Comparison of ENCODE assay signal across 1 fruit fly cellular context in the genomic region with DNA sequence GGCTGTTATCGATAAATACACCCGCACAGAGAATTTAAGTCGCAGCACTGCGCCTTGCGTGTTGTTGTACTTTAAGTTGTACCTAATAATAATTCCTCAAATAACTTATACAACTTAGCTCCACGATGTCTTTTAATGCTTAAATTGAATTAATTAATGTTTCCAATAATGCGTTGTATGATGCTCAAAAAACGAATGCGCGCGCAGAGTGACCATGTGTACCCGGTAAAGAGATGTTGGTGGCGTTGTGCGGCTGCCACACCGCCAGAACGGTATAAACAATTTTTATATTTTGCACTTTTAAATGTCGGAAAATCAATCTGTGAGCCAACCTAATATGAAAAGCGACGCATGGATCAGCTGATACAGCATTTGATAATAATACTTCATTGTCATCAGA.
TF ChIP-seq lines count a peak whose summit lies in the region.

No protein-coding gene starts in this region.

TF ChIP-seq in whole organism, embryonic, 481 proteins besides CTCF, POLR2A, EP300 and RAD21 (continued from another document):
- no peak for TF ChIP-seq tgo (GFP tag; IDR thresholded peaks at IDR 0.05; lab: Robert Waterston, UW)
- TF ChIP-seq CG13296 (GFP tag; optimal IDR thresholded peaks at IDR 0.05; lab: Kevin White, UChicago) = no peak
- TF ChIP-seq knrl (GFP tag; IDR thresholded peaks at IDR 0.05; lab: Robert Waterston, UW; ENCODE audit: partially characterized antibody) = peak; percentile 40; the same call in 1 of the 3 replicates
- no peak for TF ChIP-seq C15 (GFP tag; IDR thresholded peaks at IDR 0.05; lab: Robert Waterston, UW)
- TF ChIP-seq lola (GFP tag; optimal IDR thresholded peaks at IDR 0.05; lab: Kevin White, UChicago) = no peak
- TF ChIP-seq fd64A (GFP tag; optimal IDR thresholded peaks at IDR 0.05; lab: Kevin White, UChicago) = no peak
- no peak for TF ChIP-seq ems (GFP tag; optimal IDR thresholded peaks at IDR 0.05; lab: Kevin White, UChicago)
- TF ChIP-seq dpn (GFP tag; optimal IDR thresholded peaks at IDR 0.05; lab: Kevin White, UChicago) = no peak
- no peak for TF ChIP-seq CG12236 (GFP tag; optimal IDR thresholded peaks at IDR 0.05; lab: Kevin White, UChicago)
- peak; percentile 66 for TF ChIP-seq BEAF-32 (GFP tag; optimal IDR thresholded peaks at IDR 0.05; lab: Kevin White, UChicago)
- TF ChIP-seq Antp (GFP tag; optimal IDR thresholded peaks at IDR 0.05; lab: Kevin White, UChicago) = no peak
- TF ChIP-seq klu (GFP tag; IDR thresholded peaks at IDR 0.05; lab: Robert Waterston, UW) = no peak
- TF ChIP-seq CG4328 (GFP tag; optimal IDR thresholded peaks at IDR 0.05; lab: Kevin White, UChicago) = no peak
- TF ChIP-seq nerfin-1 (tag; optimal IDR thresholded peaks at IDR 0.05; lab: Kevin White, UChicago) = no peak
- TF ChIP-seq Dp (GFP tag; optimal IDR thresholded peaks at IDR 0.05; lab: Kevin White, UChicago) = peak; percentile 72
- peak; percentile 58 for TF ChIP-seq Dref (GFP tag; IDR thresholded peaks at IDR 0.05; lab: Robert Waterston, UW)
- no peak for TF ChIP-seq Hmr (GFP tag; optimal IDR thresholded peaks at IDR 0.05; lab: Kevin White, UChicago)
- TF ChIP-seq CG6654 (GFP tag; optimal IDR thresholded peaks at IDR 0.05; lab: Kevin White, UChicago) = no peak
- TF ChIP-seq pzg (GFP tag; optimal IDR thresholded peaks at IDR 0.05; lab: Kevin White, UChicago) = peak; percentile 72
- TF ChIP-seq CG17829 (tag; optimal IDR thresholded peaks at IDR 0.05; lab: Kevin White, UChicago) = peak; percentile 19
- no peak for TF ChIP-seq Dip2 (GFP tag; IDR thresholded peaks at IDR 0.05; lab: Robert Waterston, UW)
- no peak for TF ChIP-seq gcm2 (GFP tag; optimal IDR thresholded peaks at IDR 0.05; lab: Kevin White, UChicago)
- TF ChIP-seq CG14965 (GFP tag; optimal IDR thresholded peaks at IDR 0.05; lab: Kevin White, UChicago; ENCODE audit: borderline replicate concordance) = no peak
- TF ChIP-seq crp (GFP tag; optimal IDR thresholded peaks at IDR 0.05; lab: Kevin White, UChicago) = no peak
- TF ChIP-seq toy (GFP tag; IDR thresholded peaks at IDR 0.05; lab: Robert Waterston, UW) = no peak
- no peak for TF ChIP-seq kah (GFP tag; optimal IDR thresholded peaks at IDR 0.05; lab: Kevin White, UChicago)
- TF ChIP-seq ind (GFP tag; optimal IDR thresholded peaks at IDR 0.05; lab: Kevin White, UChicago) = no peak
- TF ChIP-seq NC2β (GFP tag; optimal IDR thresholded peaks at IDR 0.05; lab: Kevin White, UChicago) = no peak
- no peak for TF ChIP-seq fru (optimal IDR thresholded peaks at IDR 0.05; lab: Kevin White, UChicago)
- TF ChIP-seq CG15601 (tag; optimal IDR thresholded peaks at IDR 0.05; lab: Kevin White, UChicago) = no peak
- TF ChIP-seq hth (optimal IDR thresholded peaks at IDR 0.05; lab: Kevin White, UChicago) = no peak
- TF ChIP-seq CG7928 (GFP tag; optimal IDR thresholded peaks at IDR 0.05; lab: Kevin White, UChicago) = no peak
- TF ChIP-seq Scr (GFP tag; IDR thresholded peaks at IDR 0.05; lab: Robert Waterston, UW; ENCODE audit: partially characterized antibody) = peak; percentile 52
- no peak for TF ChIP-seq CG32772 (GFP tag; IDR thresholded peaks at IDR 0.05; lab: Robert Waterston, UW)
- no peak for TF ChIP-seq mam (GFP tag; optimal IDR thresholded peaks at IDR 0.05; lab: Kevin White, UChicago)
- no peak for TF ChIP-seq Xbp1 (GFP tag; optimal IDR thresholded peaks at IDR 0.05; lab: Kevin White, UChicago)
- no peak for TF ChIP-seq grn (GFP tag; optimal IDR thresholded peaks at IDR 0.05; lab: Kevin White, UChicago)
- TF ChIP-seq CG17186 (GFP tag; optimal IDR thresholded peaks at IDR 0.05; lab: Kevin White, UChicago) = peak; percentile 96
- no peak for TF ChIP-seq CG10462 (GFP tag; optimal IDR thresholded peaks at IDR 0.05; lab: Kevin White, UChicago)
- peak; percentile 69 for TF ChIP-seq trem (tag; optimal IDR thresholded peaks at IDR 0.05; lab: Kevin White, UChicago)
- TF ChIP-seq CG7745 (tag; optimal IDR thresholded peaks at IDR 0.05; lab: Kevin White, UChicago) = no peak
- TF ChIP-seq Atf6 (GFP tag; IDR thresholded peaks at IDR 0.05; lab: Robert Waterston, UW) = no peak
- TF ChIP-seq CG10209 (GFP tag; optimal IDR thresholded peaks at IDR 0.05; lab: Kevin White, UChicago) = no peak
- no peak for TF ChIP-seq CG33557 (GFP tag; optimal IDR thresholded peaks at IDR 0.05; lab: Kevin White, UChicago)
- no peak for TF ChIP-seq caup (GFP tag; optimal IDR thresholded peaks at IDR 0.05; lab: Kevin White, UChicago; ENCODE audit: severe bottlenecking)
- TF ChIP-seq Bdp1 (GFP tag; optimal IDR thresholded peaks at IDR 0.05; lab: Kevin White, UChicago) = no peak
- no peak for TF ChIP-seq CG10979 (tag; optimal IDR thresholded peaks at IDR 0.05; lab: Kevin White, UChicago)
- TF ChIP-seq CG4424 (GFP tag; optimal IDR thresholded peaks at IDR 0.05; lab: Kevin White, UChicago) = no peak
- no peak for TF ChIP-seq Poxn (GFP tag; IDR thresholded peaks at IDR 0.05; lab: Robert Waterston, UW)
- peak; percentile 66 for TF ChIP-seq CG12659 (GFP tag; optimal IDR thresholded peaks at IDR 0.05; lab: Kevin White, UChicago)
- no peak for TF ChIP-seq danr (GFP tag; IDR thresholded peaks at IDR 0.05; lab: Robert Waterston, UW)
- no peak for TF ChIP-seq lab (GFP tag; optimal IDR thresholded peaks at IDR 0.05; lab: Kevin White, UChicago)
- TF ChIP-seq CG34224 (GFP tag; IDR thresholded peaks at IDR 0.05; lab: Robert Waterston, UW; ENCODE audit: partially characterized antibody) = no peak; the same call in 2 of the 3 replicates
- no peak for TF ChIP-seq h (optimal IDR thresholded peaks at IDR 0.05; lab: Kevin White, UChicago)
- no peak for TF ChIP-seq CkIIα-i1 (GFP tag; IDR thresholded peaks at IDR 0.05; lab: Robert Waterston, UW)
- TF ChIP-seq CG4617 (GFP tag; optimal IDR thresholded peaks at IDR 0.05; lab: Kevin White, UChicago; ENCODE audit: borderline replicate concordance) = peak; percentile 88
- TF ChIP-seq CG2875 (GFP tag; optimal IDR thresholded peaks at IDR 0.05; lab: Kevin White, UChicago) = no peak
- TF ChIP-seq az2 (GFP tag; optimal IDR thresholded peaks at IDR 0.05; lab: Kevin White, UChicago) = no peak
- no peak for TF ChIP-seq chm (GFP tag; IDR thresholded peaks at IDR 0.05; lab: Robert Waterston, UW)
- no peak for TF ChIP-seq NFAT (GFP tag; IDR thresholded peaks at IDR 0.05; lab: Robert Waterston, UW)
- TF ChIP-seq her (GFP tag; optimal IDR thresholded peaks at IDR 0.05; lab: Kevin White, UChicago) = peak; percentile 49
- TF ChIP-seq gt (GFP tag; IDR thresholded peaks at IDR 0.05; lab: Robert Waterston, UW) = no peak
- TF ChIP-seq Dll (GFP tag; IDR thresholded peaks at IDR 0.05; lab: Robert Waterston, UW; ENCODE audit: partially characterized antibody) = 0 out of 4 replicates have a peak, but pooled peaks have one; percentile 52
- no peak for TF ChIP-seq CG7839 (tag; optimal IDR thresholded peaks at IDR 0.05; lab: Kevin White, UChicago)
- TF ChIP-seq Rfx (GFP tag; IDR thresholded peaks at IDR 0.05; lab: Robert Waterston, UW) = no peak
- no peak for TF ChIP-seq Dad (GFP tag; optimal IDR thresholded peaks at IDR 0.05; lab: Kevin White, UChicago)
- TF ChIP-seq CG15514 (GFP tag; optimal IDR thresholded peaks at IDR 0.05; lab: Kevin White, UChicago) = peak; percentile 68
- TF ChIP-seq CG13775 (GFP tag; optimal IDR thresholded peaks at IDR 0.05; lab: Kevin White, UChicago) = no peak
- TF ChIP-seq ac (GFP tag; optimal IDR thresholded peaks at IDR 0.05; lab: Kevin White, UChicago) = no peak
- no peak for TF ChIP-seq CG18599 (GFP tag; optimal IDR thresholded peaks at IDR 0.05; lab: Kevin White, UChicago)
- TF ChIP-seq chinmo (GFP tag; IDR thresholded peaks at IDR 0.05; lab: Robert Waterston, UW; ENCODE audit: partially characterized antibody) = no peak
- peak; percentile 64 for TF ChIP-seq CHES-1-like (GFP tag; optimal IDR thresholded peaks at IDR 0.05; lab: Kevin White, UChicago)
- no peak for TF ChIP-seq unpg (GFP tag; optimal IDR thresholded peaks at IDR 0.05; lab: Kevin White, UChicago)
- TF ChIP-seq zfh1 (GFP tag; IDR thresholded peaks at IDR 0.05; lab: Robert Waterston, UW) = no peak
- no peak for TF ChIP-seq luna (GFP tag; optimal IDR thresholded peaks at IDR 0.05; lab: Kevin White, UChicago)
- TF ChIP-seq CG9797 (GFP tag; optimal IDR thresholded peaks at IDR 0.05; lab: Kevin White, UChicago) = peak; percentile 81
- TF ChIP-seq CG14014 (GFP tag; IDR thresholded peaks at IDR 0.05; lab: Robert Waterston, UW) = no peak
- no peak for TF ChIP-seq CG17328 (GFP tag; IDR thresholded peaks at IDR 0.05; lab: Robert Waterston, UW)
- TF ChIP-seq schlank (tag; optimal IDR thresholded peaks at IDR 0.05; lab: Kevin White, UChicago) = no peak
- no peak for TF ChIP-seq CG3838 (GFP tag; optimal IDR thresholded peaks at IDR 0.05; lab: Kevin White, UChicago)
TF ChIP-seq in whole organism, embryonic: peak in this region for 55.
